Worm (Caenorhabditis elegans) whole organism, late embryonic: ENCODE data around the gene madf-9.

Source experiments
- F13H6.1 ChIP-seq: sonication (generic microtip); optimal IDR thresholded peaks from 2 replicates; lab custom pipeline; 2016; ENCODE audit warnings: missing genetic modification characterization, missing compliant biosample characterization
- ahr-1 ChIP-seq: sonication (generic microtip); optimal IDR thresholded peaks from 2 replicates; lab custom pipeline; 2016; ENCODE audit warnings: missing genetic modification characterization, missing compliant biosample characterization
- ceh-22 ChIP-seq: sonication (generic microtip); optimal IDR thresholded peaks from 2 replicates; lab custom pipeline; 2017; ENCODE audit warnings: missing biosample characterization, missing genetic modification characterization
- pha-4 ChIP-seq: fragments of 150-350 bp; optimal IDR thresholded peaks from 2 replicates; lab custom pipeline; 2018; ENCODE audit warnings: missing biosample characterization, missing genetic modification reagents, missing genetic modification characterization
- tbx-2 ChIP-seq: sonication (generic microtip); optimal IDR thresholded peaks from 2 replicates; lab custom pipeline; 2016; ENCODE audit warnings: missing genetic modification characterization, missing compliant biosample characterization

- TF ChIP-seq tbx-2 (tag; lab: Kevin White, UChicago) (no peak), ahr-1 (tag; lab: Kevin White, UChicago) (no peak), F13H6.1 (tag; lab: Kevin White, UChicago) (no peak), pha-4 (tag; lab: Kevin White, UChicago) (no peak), ceh-22 (tag; lab: Kevin White, UChicago) (no peak)
Measured at ce11 chrIV:3652784-3653383, 16.0 kb downstream of the madf-9 start.
